Fruit fly (Drosophila melanogaster) whole organism, embryonic: Measurements from ENCODE around the gene CG14341.

Experiments
- Asciz ChIP-seq: fragments of 200-800 bp; sonication (Bioruptor generic); optimal IDR thresholded peaks from 2 replicates; lab custom pipeline; 2017; ENCODE audit warnings: missing biosample characterization, mild to moderate bottlenecking, missing genetic modification characterization, missing genetic modification reagents
- BEAF-32 ChIP-seq: fragments of 200-800 bp; sonication (Bioruptor generic); optimal IDR thresholded peaks from 3 replicates; lab custom pipeline; 2017; ENCODE audit warnings: missing biosample characterization, missing genetic modification characterization, mild to moderate bottlenecking, moderate library complexity, missing genetic modification reagents
- Bteb2 ChIP-seq: fragments of 200-800 bp; sonication (Bioruptor generic); optimal IDR thresholded peaks from 2 replicates; lab custom pipeline; 2016; ENCODE audit warnings: missing biosample characterization, missing genetic modification characterization
- CG11247 ChIP-seq: fragments of 200-800 bp; sonication (Bioruptor generic); IDR thresholded peaks from 2 replicates; pipeline ENCODE4 v1.3.6; 2022; ENCODE audit warnings: missing biosample characterization, missing genetic modification characterization
- CG12104 ChIP-seq: fragments of 200-800 bp; sonication (Bioruptor generic); optimal IDR thresholded peaks from 3 replicates; lab custom pipeline; 2016; ENCODE audit warnings: missing biosample characterization, missing genetic modification characterization
- CG12299 ChIP-seq: fragments of 200-800 bp; sonication (Bioruptor generic); optimal IDR thresholded peaks from 2 replicates; lab custom pipeline; 2018; ENCODE audit warnings: missing biosample characterization, mild to moderate bottlenecking, missing genetic modification characterization
- CG1602 ChIP-seq: fragments of 200-800 bp; sonication (Bioruptor generic); optimal IDR thresholded peaks from 3 replicates; lab custom pipeline; 2016; ENCODE audit warnings: missing biosample characterization, missing genetic modification characterization
- CG1832 ChIP-seq: fragments of 200-800 bp; sonication (Bioruptor generic); optimal IDR thresholded peaks from 2 replicates; lab custom pipeline; 2017; ENCODE audit warnings: missing biosample characterization, mild to moderate bottlenecking, missing genetic modification characterization, inconsistent platforms
- CG18619 ChIP-seq: fragments of 200-800 bp; sonication (Bioruptor generic); optimal IDR thresholded peaks from 3 replicates; lab custom pipeline; 2017; ENCODE audit warnings: missing biosample characterization, mild to moderate bottlenecking, missing genetic modification characterization
- CG30431 ChIP-seq: fragments of 200-800 bp; sonication (Bioruptor generic); optimal IDR thresholded peaks from 2 replicates; lab custom pipeline; 2017; ENCODE audit warnings: missing biosample characterization, missing genetic modification characterization
- CG3407 ChIP-seq: fragments of 200-800 bp; sonication (Bioruptor generic); optimal IDR thresholded peaks from 2 replicates; lab custom pipeline; 2018; ENCODE audit warnings: missing biosample characterization, mild to moderate bottlenecking, missing genetic modification characterization
- CG3838 ChIP-seq: fragments of 200-800 bp; sonication (Bioruptor generic); optimal IDR thresholded peaks from 3 replicates; lab custom pipeline; 2016; ENCODE audit warnings: missing biosample characterization, missing genetic modification characterization
- CG5245 ChIP-seq: fragments of 200-800 bp; sonication (Bioruptor generic); optimal IDR thresholded peaks from 3 replicates; lab custom pipeline; 2016; ENCODE audit warnings: missing biosample characterization, missing genetic modification characterization
- CG7271 ChIP-seq: fragments of 200-800 bp; sonication (Bioruptor generic); optimal IDR thresholded peaks from 2 replicates; lab custom pipeline; 2018; ENCODE audit warnings: missing biosample characterization, mild to moderate bottlenecking, missing genetic modification characterization, moderate library complexity
- CG7963 ChIP-seq: fragments of 200-800 bp; sonication (Bioruptor generic); IDR thresholded peaks from 3 replicates; pipeline ENCODE4 v1.3.6; 2022; ENCODE audit warnings: missing biosample characterization, missing genetic modification characterization; ENCODE audit not compliant: partially characterized antibody
- CG8388 ChIP-seq: fragments of 200-800 bp; sonication (Bioruptor generic); optimal IDR thresholded peaks from 2 replicates; lab custom pipeline; 2019; ENCODE audit warnings: missing biosample characterization, mild to moderate bottlenecking, missing genetic modification characterization, moderate library complexity
- CG9609 ChIP-seq: fragments of 200-800 bp; sonication (Bioruptor generic); optimal IDR thresholded peaks from 3 replicates; lab custom pipeline; 2016; ENCODE audit warnings: missing biosample characterization, missing genetic modification characterization
- CG9727 ChIP-seq: fragments of 200-800 bp; sonication (Bioruptor generic); optimal IDR thresholded peaks from 3 replicates; lab custom pipeline; 2017; ENCODE audit warnings: missing biosample characterization, mild to moderate bottlenecking, missing genetic modification characterization
- Chrac-16 ChIP-seq: fragments of 200-800 bp; sonication (Bioruptor generic); optimal IDR thresholded peaks from 3 replicates; lab custom pipeline; 2016; ENCODE audit warnings: missing biosample characterization, missing genetic modification characterization
- HHEX ChIP-seq: fragments of 200-800 bp; sonication (Bioruptor generic); optimal IDR thresholded peaks from 3 replicates; lab custom pipeline; 2017; ENCODE audit warnings: missing biosample characterization, mild to moderate bottlenecking, missing genetic modification characterization, missing genetic modification reagents
- HmgD ChIP-seq: fragments of 200-800 bp; sonication (Bioruptor generic); optimal IDR thresholded peaks from 3 replicates; lab custom pipeline; 2016; ENCODE audit warnings: missing biosample characterization, missing genetic modification characterization
- Hr39 ChIP-seq: fragments of >200 bp; optimal IDR thresholded peaks from 2 replicates; lab custom pipeline; 2017
- Hr51 ChIP-seq, 2 experiments: fragments of 200-800 bp; sonication (Bioruptor generic); optimal IDR thresholded peaks; 2 replicates in 1 of 2; 3 replicates in 1 of 2; lab custom pipeline; 2016 to 2018; ENCODE audit warnings: missing biosample characterization in 2 of 2, missing genetic modification characterization in 2 of 2, mild to moderate bottlenecking in 1 of 2, moderate library complexity in 1 of 2
- Lpt ChIP-seq: fragments of >200 bp; optimal IDR thresholded peaks from 2 replicates; lab custom pipeline; 2018; ENCODE audit warnings: missing biosample characterization, missing genetic modification characterization
- NC2β ChIP-seq: fragments of 200-800 bp; sonication (Bioruptor generic); optimal IDR thresholded peaks from 2 replicates; lab custom pipeline; 2016; ENCODE audit warnings: missing biosample characterization, missing genetic modification characterization
- NK7.1 ChIP-seq: fragments of 200-800 bp; sonication (Bioruptor generic); optimal IDR thresholded peaks from 3 replicates; lab custom pipeline; 2016; ENCODE audit warnings: missing biosample characterization, missing genetic modification characterization
- Neu2 ChIP-seq: fragments of 200-800 bp; sonication (Bioruptor generic); optimal IDR thresholded peaks from 3 replicates; lab custom pipeline; 2016; ENCODE audit warnings: missing biosample characterization, missing genetic modification characterization, borderline replicate concordance
- NfI ChIP-seq: fragments of 200-800 bp; sonication (Bioruptor generic); optimal IDR thresholded peaks from 3 replicates; lab custom pipeline; 2018; ENCODE audit warnings: missing biosample characterization, mild to moderate bottlenecking, missing genetic modification characterization, moderate library complexity
- Trl ChIP-seq, 3 experiments: fragments of >200 bp in 2 of 3; fragments of 200-800 bp in 1 of 3; sonication (Bioruptor generic) in 1 of 3; optimal IDR thresholded peaks; 2 replicates in 1 of 3; 3 replicates in 2 of 3; lab custom pipeline; 2016 to 2017; ENCODE audit warnings: missing biosample characterization in 1 of 3, missing genetic modification characterization in 1 of 3
- ap ChIP-seq: fragments of 200-800 bp; sonication (Bioruptor generic); IDR thresholded peaks from 2 replicates; pipeline ENCODE4 v1.3.6; 2022; ENCODE audit warnings: missing biosample characterization, missing genetic modification characterization
- chif ChIP-seq, 2 experiments: fragments of 200-800 bp; sonication (Bioruptor generic); optimal IDR thresholded peaks; 3 replicates each; lab custom pipeline; 2016; ENCODE audit warnings: missing biosample characterization in 2 of 2, missing genetic modification characterization in 2 of 2
- corto ChIP-seq: fragments of 200-800 bp; sonication (Bioruptor generic); optimal IDR thresholded peaks from 2 replicates; lab custom pipeline; 2016; ENCODE audit warnings: missing biosample characterization, mild to moderate bottlenecking, missing genetic modification characterization, moderate library complexity
- dm ChIP-seq: fragments of 200-800 bp; sonication (Bioruptor generic); optimal IDR thresholded peaks from 3 replicates; lab custom pipeline; 2016; ENCODE audit warnings: missing biosample characterization, missing genetic modification characterization
- dpn ChIP-seq, 2 experiments: fragments of 200-800 bp; sonication (Bioruptor generic); optimal IDR thresholded peaks; 3 replicates each; lab custom pipeline; 2016; ENCODE audit warnings: missing biosample characterization in 2 of 2, missing genetic modification characterization in 2 of 2
- ems ChIP-seq: fragments of 200-800 bp; sonication (Bioruptor generic); optimal IDR thresholded peaks from 3 replicates; lab custom pipeline; 2016; ENCODE audit warnings: missing biosample characterization, missing genetic modification characterization
- hb ChIP-seq: fragments of 200-800 bp; sonication (Bioruptor generic); IDR thresholded peaks from 3 replicates; pipeline ENCODE4 v1.3.6; 2022; ENCODE audit warnings: missing biosample characterization, missing genetic modification characterization; ENCODE audit not compliant: partially characterized antibody
- lola ChIP-seq, 3 experiments: fragments of >200 bp in 2 of 3; fragments of 200-800 bp in 1 of 3; sonication (Bioruptor generic) in 1 of 3; optimal IDR thresholded peaks; 2 replicates each; lab custom pipeline; 2017 to 2019; ENCODE audit warnings: missing biosample characterization in 3 of 3, missing genetic modification characterization in 3 of 3, mild to moderate bottlenecking in 1 of 3, moderate library complexity in 1 of 3
- oc ChIP-seq: fragments of 200-800 bp; sonication (Bioruptor generic); optimal IDR thresholded peaks from 2 replicates; lab custom pipeline; 2018; ENCODE audit warnings: missing biosample characterization, mild to moderate bottlenecking, missing genetic modification characterization, moderate library complexity
- onecut ChIP-seq: fragments of 200-800 bp; sonication (Bioruptor generic); IDR thresholded peaks from 2 replicates; pipeline ENCODE4 v1.3.6; 2022; ENCODE audit warnings: missing biosample characterization, missing genetic modification characterization
- pfk ChIP-seq: fragments of 200-800 bp; sonication (Bioruptor generic); optimal IDR thresholded peaks from 2 replicates; lab custom pipeline; 2018; ENCODE audit warnings: missing biosample characterization, mild to moderate bottlenecking, missing genetic modification characterization, moderate library complexity
- ranshi ChIP-seq: fragments of 200-800 bp; sonication (Bioruptor generic); IDR thresholded peaks from 2 replicates; pipeline ENCODE4 v1.3.6; 2022; ENCODE audit warnings: missing biosample characterization, missing genetic modification characterization
- sc ChIP-seq, 3 experiments: fragments of >200 bp in 2 of 3; fragments of 200-800 bp in 1 of 3; sonication (Bioruptor generic) in 1 of 3; optimal IDR thresholded peaks; 2 replicates in 2 of 3; 3 replicates in 1 of 3; lab custom pipeline; 2017; ENCODE audit warnings: mild to moderate bottlenecking in 1 of 3, missing biosample characterization in 1 of 3, missing genetic modification characterization in 1 of 3, missing genetic modification reagents in 1 of 3
- sens-2 ChIP-seq: fragments of 200-800 bp; sonication (Bioruptor generic); IDR thresholded peaks from 2 replicates; pipeline ENCODE4 v1.3.6; 2022; ENCODE audit warnings: missing biosample characterization, missing genetic modification characterization
- sim ChIP-seq: fragments of 200-800 bp; sonication (Bioruptor generic); IDR thresholded peaks from 2 replicates; pipeline ENCODE4 v1.3.6; 2022; ENCODE audit warnings: missing biosample characterization, missing genetic modification characterization
- slp2 ChIP-seq: fragments of 200-800 bp; sonication (Bioruptor generic); optimal IDR thresholded peaks from 2 replicates; lab custom pipeline; 2016; ENCODE audit warnings: missing biosample characterization, missing genetic modification characterization
- sna ChIP-seq: fragments of 200-800 bp; sonication (Bioruptor generic); IDR thresholded peaks from 2 replicates; pipeline ENCODE4 v1.3.6; 2022; ENCODE audit warnings: missing biosample characterization, missing genetic modification characterization; ENCODE audit not compliant: partially characterized antibody
- sr ChIP-seq: fragments of 200-800 bp; sonication (Bioruptor generic); IDR thresholded peaks from 3 replicates; pipeline ENCODE4 v1.3.6; 2022; ENCODE audit warnings: missing biosample characterization, missing genetic modification characterization
- vvl ChIP-seq: fragments of 200-800 bp; sonication (Bioruptor generic); IDR thresholded peaks from 2 replicates; pipeline ENCODE4 v1.3.6; 2022; ENCODE audit warnings: missing biosample characterization, missing genetic modification characterization
- zen ChIP-seq: fragments of 200-800 bp; sonication (Bioruptor generic); optimal IDR thresholded peaks from 3 replicates; lab custom pipeline; 2018; ENCODE audit warnings: missing biosample characterization, mild to moderate bottlenecking, missing genetic modification characterization, moderate library complexity

Gene CG14341

DNA sequence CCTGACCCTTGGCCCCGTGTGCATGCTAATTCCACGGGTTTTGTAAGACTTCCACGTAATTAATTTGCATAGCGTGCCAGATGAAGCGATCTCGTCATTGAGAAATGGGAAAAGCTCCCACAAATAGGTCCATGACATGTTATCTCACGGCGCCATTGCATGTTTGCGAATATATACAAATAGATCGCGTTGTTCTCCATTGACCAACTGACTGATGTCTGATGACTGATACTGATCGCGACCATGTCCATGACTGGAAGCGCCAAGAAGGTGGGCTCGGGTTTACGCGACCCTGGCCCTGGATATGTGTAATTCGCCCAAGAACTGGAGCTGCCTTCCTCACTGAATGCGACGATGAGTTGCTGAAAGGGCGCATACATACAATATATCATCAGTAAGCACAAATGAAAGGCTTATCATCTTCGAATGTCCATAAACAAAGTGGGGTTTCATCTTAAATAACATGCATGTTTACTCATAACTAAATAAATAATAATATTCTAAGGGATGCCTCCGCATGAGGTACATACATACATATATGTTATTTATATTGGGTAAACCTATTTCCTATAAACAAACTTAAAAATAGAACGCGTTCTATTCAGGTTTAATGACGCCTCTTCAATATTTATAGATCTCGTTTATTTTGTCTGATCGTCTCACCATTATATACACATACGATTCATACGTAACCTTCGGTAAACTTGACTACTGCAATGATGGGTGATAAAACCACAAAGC is 43.1 kb upstream of the CG14341 start (continued):
- TF ChIP-seq lola (GFP tag; optimal IDR thresholded peaks at IDR 0.05; lab: Kevin White, UChicago) (peak in 1 of 3 experiments; percentile 74), CG7963 (GFP tag; lab: Robert Waterston, UW) (no peak), CG18619 (GFP tag; lab: Kevin White, UChicago) (peak; percentile 20), sim (GFP tag; lab: Robert Waterston, UW) (no peak), zen (tag; lab: Kevin White, UChicago) (no peak), Trl (optimal IDR thresholded peaks at IDR 0.05; lab: Kevin White, UChicago) (no peak), Trl (GFP tag; optimal IDR thresholded peaks at IDR 0.05; lab: Kevin White, UChicago) (no peak), sc (optimal IDR thresholded peaks at IDR 0.05; lab: Kevin White, UChicago) (no peak), sc (GFP tag; optimal IDR thresholded peaks at IDR 0.05; lab: Kevin White, UChicago) (peak; percentile 64), CG1832 (GFP tag; lab: Kevin White, UChicago) (no peak), CG12104 (GFP tag; lab: Kevin White, UChicago) (no peak), Hr51 (GFP tag; optimal IDR thresholded peaks at IDR 0.05; lab: Kevin White, UChicago) (no peak), CG30431 (GFP tag; lab: Kevin White, UChicago) (no peak), CG9609 (GFP tag; lab: Kevin White, UChicago) (no peak), CG1602 (GFP tag; lab: Kevin White, UChicago) (peak; percentile 44), sna (GFP tag; lab: Robert Waterston, UW) (no peak), chif (GFP tag; optimal IDR thresholded peaks at IDR 0.05; lab: Kevin White, UChicago) (no peak), ems (GFP tag; lab: Kevin White, UChicago) (no peak), CG5245 (GFP tag; lab: Kevin White, UChicago) (peak; percentile 21), NC2β (GFP tag; lab: Kevin White, UChicago) (no peak), Lpt (GFP tag; lab: Kevin White, UChicago) (no peak), ranshi (GFP tag; lab: Robert Waterston, UW) (no peak), sr (GFP tag; lab: Robert Waterston, UW) (no peak), NK7.1 (GFP tag; lab: Kevin White, UChicago) (no peak), CG9727 (GFP tag; lab: Kevin White, UChicago) (peak; percentile 74), Chrac-16 (GFP tag; lab: Kevin White, UChicago) (no peak), Asciz (GFP tag; lab: Kevin White, UChicago) (peak; percentile 75), dm (GFP tag; lab: Kevin White, UChicago) (no peak), oc (tag; lab: Kevin White, UChicago) (peak; percentile 46), CG12299 (tag; lab: Kevin White, UChicago) (peak; percentile 43), onecut (no peak), ap (no peak), HHEX (GFP tag; lab: Kevin White, UChicago) (no peak), vvl (GFP tag; lab: Robert Waterston, UW) (peak; percentile 15; the same call in 1 of the 2 replicates), Neu2 (no peak), hb (GFP tag; lab: Robert Waterston, UW) (no peak), Bteb2 (GFP tag; lab: Kevin White, UChicago) (no peak), pfk (GFP tag; lab: Kevin White, UChicago) (no peak), BEAF-32 (GFP tag; lab: Kevin White, UChicago) (no peak), HmgD (GFP tag; lab: Kevin White, UChicago) (no peak), CG3838 (no peak), CG8388 (GFP tag; lab: Kevin White, UChicago) (peak; percentile 43), sens-2 (GFP tag; lab: Robert Waterston, UW) (no peak), slp2 (GFP tag; lab: Kevin White, UChicago) (no peak), CG3407 (GFP tag; lab: Kevin White, UChicago) (peak; percentile 77), dpn (GFP tag; optimal IDR thresholded peaks at IDR 0.05; lab: Kevin White, UChicago) (no peak), corto (GFP tag; lab: Kevin White, UChicago) (no peak), CG11247 (GFP tag; lab: Robert Waterston, UW) (no peak), CG7271 (tag; lab: Kevin White, UChicago) (peak; percentile 59), Hr39 (lab: Kevin White, UChicago) (no peak), NfI (GFP tag; lab: Kevin White, UChicago) (no peak)
